Worm (Caenorhabditis elegans) whole organism, L3 larva: ENCODE results near the gene nfyb-1.

Experiments
- aly-2 ChIP-seq: fragments of 150-350 bp; optimal IDR thresholded peaks from 2 replicates; lab custom pipeline; 2014; ENCODE audit warnings: missing biosample characterization, missing genetic modification characterization
- elt-3 ChIP-seq, 3 experiments: fragments of 150-350 bp in 1 of 3; sonication (generic microtip) in 2 of 3; optimal IDR thresholded peaks; 2 replicates in 2 of 3; 4 replicates in 1 of 3; lab custom pipeline; 2014 to 2017; ENCODE audit warnings: missing biosample characterization in 3 of 3, missing genetic modification characterization in 3 of 3
- fos-1 ChIP-seq: fragments of 150-350 bp; optimal IDR thresholded peaks from 2 replicates; lab custom pipeline; 2014; ENCODE audit warnings: missing biosample characterization, missing genetic modification characterization
- jun-1 ChIP-seq: fragments of 150-350 bp; optimal IDR thresholded peaks from 2 replicates; lab custom pipeline; 2014; ENCODE audit warnings: missing biosample characterization, missing genetic modification reagents, missing genetic modification characterization
- nhr-11 ChIP-seq: fragments of 150-350 bp; optimal IDR thresholded peaks from 2 replicates; lab custom pipeline; 2014; ENCODE audit warnings: missing biosample characterization, missing genetic modification characterization
- nhr-237 ChIP-seq: fragments of 150-350 bp; optimal IDR thresholded peaks from 2 replicates; lab custom pipeline; 2014; ENCODE audit warnings: missing biosample characterization, missing genetic modification characterization
- nhr-77 ChIP-seq: fragments of 150-350 bp; optimal IDR thresholded peaks from 2 replicates; lab custom pipeline; 2014; ENCODE audit warnings: missing biosample characterization, missing genetic modification characterization
- pha-4 ChIP-seq: fragments of 150-350 bp; optimal IDR thresholded peaks from 2 replicates; lab custom pipeline; 2014; ENCODE audit warnings: missing biosample characterization, missing genetic modification reagents, missing genetic modification characterization
- snpc-4 ChIP-seq: fragments of 150-350 bp; optimal IDR thresholded peaks from 2 replicates; lab custom pipeline; 2014; ENCODE audit warnings: missing biosample characterization, missing genetic modification characterization
- unc-39 ChIP-seq: sonication (generic microtip); optimal IDR thresholded peaks from 4 replicates; lab custom pipeline; 2017; ENCODE audit warnings: missing biosample characterization, missing genetic modification characterization
- unc-62 ChIP-seq: fragments of 150-350 bp; sonication (generic microtip); optimal IDR thresholded peaks from 4 replicates; lab custom pipeline; 2014; ENCODE audit warnings: missing biosample characterization, missing genetic modification reagents, missing genetic modification characterization
- ztf-11 ChIP-seq: fragments of 150-350 bp; optimal IDR thresholded peaks from 2 replicates; lab custom pipeline; 2014; ENCODE audit warnings: missing biosample characterization, missing genetic modification characterization

DNA sequence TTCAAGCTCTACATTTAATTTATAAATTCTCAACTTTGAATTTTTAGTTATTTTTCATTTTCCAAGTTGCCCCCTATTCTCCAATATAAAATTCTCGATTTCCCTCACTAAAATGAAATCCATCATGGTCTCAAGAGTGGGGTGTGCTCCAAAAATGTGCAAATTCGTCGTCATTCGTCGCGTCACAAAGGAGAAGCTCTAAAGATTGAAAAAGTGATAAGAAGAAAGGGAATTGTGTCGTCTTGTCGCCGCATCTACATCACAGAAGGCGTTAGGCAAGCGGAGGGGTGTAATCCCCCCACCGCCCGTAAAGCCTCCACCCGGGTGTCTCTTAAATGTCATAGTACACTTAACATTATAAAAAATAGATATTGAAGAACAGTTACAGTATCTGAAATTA, 44.8 kb upstream of the nfyb-1 start:
- TF ChIP-seq elt-3 (tag; optimal IDR thresholded peaks at IDR 0.05; lab: Kevin White, UChicago), result no peak
- no peak for TF ChIP-seq fos-1
- no peak for TF ChIP-seq nhr-77 (tag; lab: Kevin White, UChicago)
- no peak for TF ChIP-seq aly-2 (tag; lab: Kevin White, UChicago)
- TF ChIP-seq ztf-11, result no peak
- no peak for TF ChIP-seq unc-39 (tag; lab: Kevin White, UChicago)
- TF ChIP-seq nhr-11 (tag; lab: Kevin White, UChicago), result no peak
- no peak for TF ChIP-seq snpc-4 (tag; lab: Kevin White, UChicago)
- TF ChIP-seq nhr-237 (tag; lab: Kevin White, UChicago), result no peak
- TF ChIP-seq jun-1, result no peak
- no peak for TF ChIP-seq unc-62 (GFP tag; lab: Kevin White, UChicago)
- TF ChIP-seq pha-4, result no peak
